Worm (Caenorhabditis elegans): Measurements from ENCODE around the gene F07E5.13.

ce11 chrII:2109943-2110342 lies 46.1 kb upstream of the F07E5.13 start, which contains the start of gene R52.5:
- TF ChIP-seq tab-1 (GFP tag; IDR thresholded peaks at IDR 0.05): no peak
- no peak for TF ChIP-seq ztf-23 (GFP tag; IDR thresholded peaks at IDR 0.05)
- no peak for TF ChIP-seq ref-1 (GFP tag; conservative IDR thresholded peaks at IDR 0.05)
